Fruit fly (Drosophila melanogaster): ENCODE data around the gene CG5050.

DNA sequence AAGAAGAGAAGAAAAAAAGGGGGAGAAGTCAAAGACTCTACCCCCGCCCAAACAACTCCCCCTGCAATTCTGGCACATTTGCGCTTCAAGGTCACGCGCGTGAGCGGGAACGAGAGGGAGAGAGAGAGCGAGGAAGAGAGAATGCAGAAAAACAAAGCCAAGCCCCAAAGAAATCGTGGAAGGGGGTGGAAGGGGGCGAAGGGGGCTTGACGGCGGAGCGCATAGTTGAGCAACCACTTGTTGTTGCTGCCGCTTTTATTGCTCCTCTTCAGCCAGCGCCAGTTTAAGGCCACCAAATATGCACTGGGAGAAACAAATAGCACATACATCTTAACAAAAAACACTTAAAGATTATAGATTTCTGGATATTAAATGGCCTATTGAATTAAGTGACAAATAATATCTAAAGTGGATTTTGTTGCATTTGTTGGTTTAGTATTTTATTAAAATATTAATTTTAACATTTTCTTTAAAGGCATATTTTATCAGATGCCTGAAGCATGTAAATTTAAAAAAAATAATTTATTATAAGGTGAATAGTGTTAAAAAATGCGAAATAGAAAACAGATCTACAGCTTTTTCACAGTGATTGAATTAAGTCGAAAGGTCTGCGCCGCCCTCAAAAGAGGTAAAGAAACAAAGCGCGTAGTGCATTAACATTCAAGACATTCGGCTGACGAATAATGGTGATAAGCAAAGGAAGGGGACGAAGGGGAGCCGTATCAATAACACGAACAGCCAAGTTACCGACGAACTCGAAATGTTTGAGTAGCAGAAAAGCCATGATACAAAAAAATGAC, 22.7 kb upstream of the CG5050 start:
- TF ChIP-seq pan (optimal IDR thresholded peaks at IDR 0.05) (no peak), Dll (optimal IDR thresholded peaks at IDR 0.05) (no peak), CG8478 (optimal IDR thresholded peaks at IDR 0.05) (no peak)
